Worm (Caenorhabditis elegans) whole organism, L1 larva: ENCODE results near the gene mdl-1.
A peak's percentile ranks its signal among the peaks of the same experiment; 100 is the strongest.

Source experiments
- C16A3.4 ChIP-seq: fragments of 150-350 bp; optimal IDR thresholded peaks from 2 replicates; lab custom pipeline; 2014; ENCODE audit warnings: missing biosample characterization, missing genetic modification characterization
- F16B12.6 ChIP-seq: fragments of 150-350 bp; optimal IDR thresholded peaks from 2 replicates; lab custom pipeline; 2014; ENCODE audit warnings: missing biosample characterization, missing genetic modification characterization
- Y116A8C.19 ChIP-seq: sonication (generic microtip); optimal IDR thresholded peaks from 2 replicates; lab custom pipeline; 2016; ENCODE audit warnings: missing compliant biosample characterization, missing genetic modification characterization, borderline replicate concordance
- alr-1 ChIP-seq: fragments of 200-800 bp; sonication (Bioruptor generic); optimal IDR thresholded peaks from 2 replicates; lab custom pipeline; 2018; ENCODE audit warnings: borderline replicate concordance, mild to moderate bottlenecking, missing genetic modification characterization, missing compliant biosample characterization
- aly-2 ChIP-seq: fragments of 150-350 bp; optimal IDR thresholded peaks from 2 replicates; lab custom pipeline; 2014; ENCODE audit warnings: missing biosample characterization, missing genetic modification characterization
- ama-1 ChIP-seq: fragments of 150-350 bp; optimal IDR thresholded peaks from 2 replicates; lab custom pipeline; 2014
- blmp-1 ChIP-seq: fragments of 150-350 bp; optimal IDR thresholded peaks from 2 replicates; lab custom pipeline; 2014; ENCODE audit warnings: missing biosample characterization, missing genetic modification characterization
- ceh-88 ChIP-seq: fragments of 200-800 bp; sonication (Bioruptor generic); IDR thresholded peaks from 2 replicates; pipeline ENCODE4 v1.3.6; 2022; ENCODE audit warnings: missing genetic modification characterization, missing compliant biosample characterization
- ceh-90 ChIP-seq: sonication (generic microtip); optimal IDR thresholded peaks from 2 replicates; lab custom pipeline; 2016; ENCODE audit warnings: missing genetic modification characterization, missing compliant biosample characterization
- ces-1 ChIP-seq: fragments of 150-350 bp; optimal IDR thresholded peaks from 2 replicates; lab custom pipeline; 2014; ENCODE audit warnings: missing biosample characterization, missing genetic modification reagents, missing genetic modification characterization
- dsc-1 ChIP-seq: sonication (generic microtip); optimal IDR thresholded peaks from 2 replicates; lab custom pipeline; 2016; ENCODE audit warnings: mild to moderate bottlenecking, missing genetic modification characterization, missing compliant biosample characterization
- efl-1 ChIP-seq, 4 experiments: fragments of 150-350 bp; optimal IDR thresholded peaks in 3 of 4; peaks in 1 of 4; 1 replicate in 1 of 4; 2 replicates in 3 of 4; lab custom pipeline; 2014; ENCODE audit warnings: missing biosample characterization in 2 of 4, missing genetic modification characterization in 2 of 4, missing genetic modification reagents in 2 of 4
- egl-27 ChIP-seq, 2 experiments: fragments of 150-350 bp in 1 of 2; sonication (generic microtip); optimal IDR thresholded peaks; 3 replicates each; lab custom pipeline; 2017 to 2018; ENCODE audit warnings: missing biosample characterization in 2 of 2, missing genetic modification characterization in 2 of 2, missing genetic modification reagents in 2 of 2
- elt-2 ChIP-seq: sonication (generic microtip); optimal IDR thresholded peaks from 2 replicates; lab custom pipeline; 2016; ENCODE audit warnings: missing genetic modification characterization, mild to moderate bottlenecking, inconsistent platforms, missing compliant biosample characterization, missing genetic modification reagents
- fkh-10 ChIP-seq: sonication (generic microtip); optimal IDR thresholded peaks from 2 replicates; lab custom pipeline; 2017; ENCODE audit warnings: missing biosample characterization, missing genetic modification reagents, missing genetic modification characterization
- fkh-4 ChIP-seq: sonication (generic microtip); optimal IDR thresholded peaks from 2 replicates; lab custom pipeline; 2016; ENCODE audit warnings: missing compliant biosample characterization, missing genetic modification characterization, borderline replicate concordance
- fos-1 ChIP-seq: fragments of 150-350 bp; optimal IDR thresholded peaks from 2 replicates; lab custom pipeline; 2014; ENCODE audit warnings: missing biosample characterization, missing genetic modification characterization
- hlh-17 ChIP-seq: fragments of 200-800 bp; sonication (Bioruptor generic); optimal IDR thresholded peaks from 2 replicates; lab custom pipeline; 2018; ENCODE audit warnings: missing genetic modification characterization, mild to moderate bottlenecking, missing compliant biosample characterization, moderate library complexity, borderline replicate concordance
- hpl-2 ChIP-seq: fragments of 150-350 bp; optimal IDR thresholded peaks from 2 replicates; lab custom pipeline; 2014; ENCODE audit warnings: missing biosample characterization, missing genetic modification reagents, missing genetic modification characterization
- isw-1 ChIP-seq: fragments of 200-800 bp; sonication (Bioruptor generic); IDR thresholded peaks from 2 replicates; pipeline ENCODE4 v1.3.6; 2022; ENCODE audit warnings: missing genetic modification characterization, missing compliant biosample characterization
- lin-15B ChIP-seq: fragments of 150-350 bp; sonication (generic microtip); optimal IDR thresholded peaks from 3 replicates; lab custom pipeline; 2014; ENCODE audit warnings: missing biosample characterization, missing genetic modification characterization
- lin-35 ChIP-seq, 2 experiments: fragments of 150-350 bp; optimal IDR thresholded peaks; 2 replicates each; lab custom pipeline; 2014; ENCODE audit warnings: missing biosample characterization in 2 of 2, missing genetic modification characterization in 2 of 2, missing genetic modification reagents in 2 of 2
- lin-39 ChIP-seq: fragments of 150-350 bp; optimal IDR thresholded peaks from 2 replicates; lab custom pipeline; 2014; ENCODE audit warnings: missing biosample characterization, missing genetic modification reagents, missing genetic modification characterization
- lir-3 ChIP-seq: sonication (generic microtip); optimal IDR thresholded peaks from 2 replicates; lab custom pipeline; 2016; ENCODE audit warnings: mild to moderate bottlenecking, missing genetic modification characterization, moderate library complexity, missing compliant biosample characterization; ENCODE audit not compliant: poor library complexity
- mef-2 ChIP-seq: fragments of 150-350 bp; optimal IDR thresholded peaks from 2 replicates; lab custom pipeline; 2014; ENCODE audit warnings: missing biosample characterization, missing genetic modification characterization
- nhr-11 ChIP-seq: fragments of 150-350 bp; optimal IDR thresholded peaks from 2 replicates; lab custom pipeline; 2014; ENCODE audit warnings: missing biosample characterization, missing genetic modification characterization
- nhr-12 ChIP-seq: sonication (generic microtip); optimal IDR thresholded peaks from 2 replicates; lab custom pipeline; 2017; ENCODE audit warnings: missing biosample characterization, missing genetic modification characterization
- nhr-237 ChIP-seq: fragments of 150-350 bp; optimal IDR thresholded peaks from 2 replicates; lab custom pipeline; 2014; ENCODE audit warnings: missing biosample characterization, missing genetic modification characterization
- nhr-28 ChIP-seq: fragments of 150-350 bp; optimal IDR thresholded peaks from 2 replicates; lab custom pipeline; 2014; ENCODE audit warnings: missing biosample characterization, missing genetic modification characterization
- nhr-47 ChIP-seq: sonication (generic microtip); optimal IDR thresholded peaks from 2 replicates; lab custom pipeline; 2016; ENCODE audit warnings: mild to moderate bottlenecking, missing genetic modification characterization, moderate library complexity, missing compliant biosample characterization
- nhr-71 ChIP-seq: sonication (generic microtip); optimal IDR thresholded peaks from 2 replicates; lab custom pipeline; 2016; ENCODE audit warnings: mild to moderate bottlenecking, missing genetic modification characterization, moderate library complexity, missing compliant biosample characterization
- nhr-76 ChIP-seq: sonication (generic microtip); optimal IDR thresholded peaks from 2 replicates; lab custom pipeline; 2017; ENCODE audit warnings: missing biosample characterization, missing genetic modification characterization
- nhr-77 ChIP-seq: fragments of 150-350 bp; optimal IDR thresholded peaks from 2 replicates; lab custom pipeline; 2014; ENCODE audit warnings: missing biosample characterization, missing genetic modification characterization
- nhr-84 ChIP-seq: sonication (generic microtip); optimal IDR thresholded peaks from 2 replicates; lab custom pipeline; 2017; ENCODE audit warnings: missing biosample characterization, missing genetic modification characterization
- nhr-85 ChIP-seq: sonication (generic microtip); peaks from one replicate; lab custom pipeline; 2016; ENCODE audit warnings: missing genetic modification characterization, inconsistent platforms, missing compliant biosample characterization
- nhr-90 ChIP-seq: sonication (generic microtip); optimal IDR thresholded peaks from 2 replicates; lab custom pipeline; 2016; ENCODE audit warnings: mild to moderate bottlenecking, missing genetic modification characterization, missing compliant biosample characterization; ENCODE audit not compliant: poor library complexity
- pag-3 ChIP-seq: sonication (generic microtip); optimal IDR thresholded peaks from 2 replicates; lab custom pipeline; 2017; ENCODE audit warnings: missing genetic modification characterization, mild to moderate bottlenecking, missing compliant biosample characterization, antibody characterized with exemption, borderline replicate concordance; ENCODE audit not compliant: insufficient read depth
- pqm-1 ChIP-seq: sonication (generic microtip); optimal IDR thresholded peaks from 3 replicates; lab custom pipeline; 2017; ENCODE audit warnings: missing biosample characterization, missing genetic modification characterization
- skn-1 ChIP-seq: fragments of 150-350 bp; optimal IDR thresholded peaks from 2 replicates; lab custom pipeline; 2014; ENCODE audit warnings: missing biosample characterization, missing genetic modification characterization
- snu-23 ChIP-seq: sonication (generic microtip); optimal IDR thresholded peaks from 2 replicates; lab custom pipeline; 2016; ENCODE audit warnings: missing genetic modification characterization, missing compliant biosample characterization
- swsn-7 ChIP-seq: sonication (generic microtip); optimal IDR thresholded peaks from 2 replicates; lab custom pipeline; 2016; ENCODE audit warnings: missing genetic modification characterization, missing compliant biosample characterization
- tbx-2 ChIP-seq: sonication (generic microtip); optimal IDR thresholded peaks from 2 replicates; lab custom pipeline; 2016; ENCODE audit warnings: missing genetic modification characterization, missing compliant biosample characterization
- tlp-1 ChIP-seq: fragments of 150-350 bp; optimal IDR thresholded peaks from 2 replicates; lab custom pipeline; 2014; ENCODE audit warnings: missing biosample characterization, missing genetic modification characterization
- unc-30 ChIP-seq: sonication (generic microtip); optimal IDR thresholded peaks from 2 replicates; lab custom pipeline; 2017; ENCODE audit warnings: missing biosample characterization, missing genetic modification characterization
- unc-86 ChIP-seq: sonication (generic microtip); optimal IDR thresholded peaks from 2 replicates; lab custom pipeline; 2016; ENCODE audit warnings: missing genetic modification characterization, missing compliant biosample characterization
- unc-98 ChIP-seq: fragments of 200-800 bp; sonication (Bioruptor generic); IDR thresholded peaks from 2 replicates; pipeline ENCODE4 v1.3.6; 2022; ENCODE audit warnings: missing genetic modification characterization, missing compliant biosample characterization
- xbp-1 ChIP-seq: sonication (generic microtip); optimal IDR thresholded peaks from 2 replicates; lab custom pipeline; 2016; ENCODE audit warnings: missing genetic modification characterization, missing compliant biosample characterization
- ztf-11 ChIP-seq, 2 experiments: sonication (generic microtip); optimal IDR thresholded peaks; 2 replicates each; lab custom pipeline; 2016 to 2017; ENCODE audit warnings: missing genetic modification characterization in 2 of 2, missing biosample characterization in 1 of 2, missing compliant biosample characterization in 1 of 2

Gene mdl-1

DNA sequence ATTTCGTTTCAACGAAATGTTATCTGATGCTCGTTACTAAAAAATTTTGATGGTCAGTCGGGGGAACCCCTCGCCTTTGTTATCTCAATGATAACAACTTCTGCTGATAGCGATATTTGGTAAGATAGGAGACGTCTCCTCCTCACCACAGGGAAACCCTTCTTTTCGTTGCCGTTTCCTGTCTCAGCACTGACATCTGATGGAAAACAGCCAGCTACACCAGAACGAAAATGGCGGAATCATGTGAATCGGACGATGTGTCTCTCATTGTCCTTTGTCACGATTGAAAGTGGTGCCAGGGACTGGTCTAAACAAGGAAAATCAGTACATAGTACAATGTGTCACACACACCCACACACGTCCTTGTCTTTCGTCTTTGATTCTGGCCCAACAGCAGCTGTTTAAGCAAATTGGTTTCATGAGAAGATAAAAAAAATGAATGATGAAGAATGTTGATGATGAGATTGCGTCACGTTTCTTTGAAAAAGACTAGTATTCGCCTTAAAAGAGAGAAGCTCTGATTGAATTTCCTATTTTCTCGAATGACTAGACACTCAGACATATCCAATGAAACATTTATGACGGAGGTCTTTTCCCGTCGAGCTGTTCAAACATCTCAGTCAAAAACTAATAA is 5.7 kb upstream of the mdl-1 start (continued):
- TF ChIP-seq tbx-2 (tag; lab: Kevin White, UChicago) (peak; percentile 71), lin-35 (GFP tag; optimal IDR thresholded peaks at IDR 0.05; lab: Kevin White, UChicago) (peak in 1 of 2 experiments; percentile 76), nhr-28 (tag; lab: Kevin White, UChicago) (no peak), fkh-10 (peak; percentile 73), blmp-1 (peak; percentile 89), C16A3.4 (peak; percentile 45), ceh-88 (no peak), xbp-1 (tag; lab: Kevin White, UChicago) (peak; percentile 16), nhr-85 (tag; lab: Kevin White, UChicago) (peak; percentile 99), lir-3 (tag; lab: Kevin White, UChicago) (peak; percentile 37), ama-1 (lab: Kevin White, UChicago) (no peak), skn-1 (no peak), nhr-47 (tag; lab: Kevin White, UChicago) (peak; percentile 82), fos-1 (peak; percentile 2)

DNA sequence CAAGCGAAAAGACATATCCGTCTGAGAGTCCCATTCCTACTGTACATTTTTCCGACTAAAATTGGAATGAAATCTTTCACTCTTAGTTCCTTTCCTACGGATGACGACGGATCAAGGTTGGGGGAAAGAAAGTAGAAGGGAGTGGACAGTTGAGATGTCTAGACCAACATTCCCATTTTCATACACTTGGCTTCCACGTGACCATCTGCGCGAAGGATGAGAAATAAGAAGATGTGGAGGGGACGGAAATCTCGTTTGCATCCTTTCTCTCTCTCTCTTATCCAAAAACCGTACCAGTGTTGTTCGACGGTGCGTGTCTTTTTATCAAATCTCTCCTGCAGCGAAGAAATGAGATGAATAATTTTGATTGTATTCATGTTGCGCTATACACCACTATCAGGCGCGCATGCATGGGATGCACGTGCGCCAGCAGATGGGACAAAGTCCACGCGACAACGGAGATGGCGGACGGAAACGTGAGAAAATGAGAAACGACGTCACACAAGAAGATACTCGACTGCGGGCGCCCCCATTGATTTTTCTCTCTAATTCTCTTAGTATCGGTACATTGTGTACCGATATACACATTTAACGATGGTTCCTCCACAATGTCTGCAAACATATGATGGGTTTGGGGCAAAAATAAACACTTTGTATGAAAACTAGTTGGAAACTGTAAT is 4.7 kb upstream of the mdl-1 start:
- TF ChIP-seq nhr-76 (peak; percentile 11), alr-1 (tag; lab: Kevin White, UChicago) (no peak), hlh-17 (no peak), nhr-237 (tag; lab: Kevin White, UChicago) (no peak), swsn-7 (tag; lab: Kevin White, UChicago) (peak; percentile 91), nhr-77 (tag; lab: Kevin White, UChicago) (peak; percentile 82), nhr-71 (peak; percentile 99), isw-1 (GFP tag; lab: Robert Waterston, UW) (peak; percentile 50), ces-1 (GFP tag; lab: Kevin White, UChicago) (no peak), xbp-1 (tag; lab: Kevin White, UChicago) (peak; percentile 97), mef-2 (tag; lab: Kevin White, UChicago) (peak; percentile 89), lin-39 (tag; lab: Kevin White, UChicago) (peak; percentile 50), fkh-4 (tag; lab: Kevin White, UChicago) (peak; percentile 40), lir-3 (tag; lab: Kevin White, UChicago) (peak; percentile 80), nhr-85 (tag; lab: Kevin White, UChicago) (peak; percentile 100), hpl-2 (no peak), nhr-84 (no peak), blmp-1 (peak; percentile 96), tbx-2 (tag; lab: Kevin White, UChicago) (peak; percentile 98), lin-35 (GFP tag; optimal IDR thresholded peaks at IDR 0.05; lab: Kevin White, UChicago) (peak; percentile 56 to 75), nhr-11 (tag; lab: Kevin White, UChicago) (peak; percentile 82), ceh-88 (peak; percentile 83), ceh-90 (no peak), pqm-1 (no peak), efl-1 (optimal IDR thresholded peaks at IDR 0.05; lab: Kevin White, UChicago) (peak; percentile 54 to 59), efl-1 (GFP tag; optimal IDR thresholded peaks at IDR 0.05 in 1 of 2; lab: Kevin White, UChicago) (peak; percentile 27 to 93), aly-2 (tag; lab: Kevin White, UChicago) (no peak), unc-30 (tag; lab: Kevin White, UChicago) (no peak), lin-15B (no peak), ztf-11 (tag; optimal IDR thresholded peaks at IDR 0.05; lab: Kevin White, UChicago) (peak in 1 of 2 experiments; percentile 63), snu-23 (peak; percentile 97), dsc-1 (tag; lab: Kevin White, UChicago) (peak; percentile 91), unc-98 (GFP tag; lab: Robert Waterston, UW) (0 out of 2 replicates have a peak, but pooled peaks have one; percentile 45), ama-1 (lab: Kevin White, UChicago) (no peak), nhr-90 (peak; percentile 97), tlp-1 (tag; lab: Kevin White, UChicago) (no peak), nhr-12 (tag; lab: Kevin White, UChicago) (no peak), Y116A8C.19 (tag; lab: Kevin White, UChicago) (no peak), pag-3 (tag; lab: Kevin White, UChicago) (no peak), egl-27 (tag; optimal IDR thresholded peaks at IDR 0.05; lab: Kevin White, UChicago) (peak; percentile 93 to 96), nhr-47 (tag; lab: Kevin White, UChicago) (peak; percentile 94), elt-2 (peak; percentile 89), F16B12.6 (no peak), unc-86 (peak; percentile 90)
